Worm (Caenorhabditis elegans): ENCODE measurements around the gene bnc-1.

The bnc-1 gene

ce11 chrV:12303453-12304077 lies 26.7 kb upstream of the bnc-1 start (continued):
- TF ChIP-seq mes-4 (tag; optimal IDR thresholded peaks at IDR 0.05) (peak; percentile 96), F49E8.2 (tag; optimal IDR thresholded peaks at IDR 0.05; ENCODE audit: insufficient read depth) (peak; percentile 80), hsf-1 (GFP tag; IDR thresholded peaks at IDR 0.05) (peak; percentile 88), nfya-2 (GFP tag; IDR thresholded peaks at IDR 0.05) (peak; percentile 97), ztf-3 (GFP tag; optimal IDR thresholded peaks at IDR 0.05) (peak; percentile 87), egl-18 (GFP tag; IDR thresholded peaks at IDR 0.05) (peak; percentile 99), B0336.3 (GFP tag; IDR thresholded peaks at IDR 0.05) (peak; percentile 99), dpff-1 (tag; optimal IDR thresholded peaks at IDR 0.05) (peak; percentile 99), snpc-1.1 (tag; optimal IDR thresholded peaks at IDR 0.05; ENCODE audit: insufficient read depth) (peak; percentile 86), C06A6.2 (GFP tag; conservative IDR thresholded peaks at IDR 0.05) (peak; percentile 94), let-526 (GFP tag; IDR thresholded peaks at IDR 0.05) (peak; percentile 97), Y56A3A.18 (GFP tag; IDR thresholded peaks at IDR 0.05) (peak; percentile 99), zim-3 (tag; optimal IDR thresholded peaks at IDR 0.05) (peak; percentile 99), Y53G8AR.9 (GFP tag; conservative IDR thresholded peaks at IDR 0.05) (peak; percentile 96), ceh-27 (GFP tag; optimal IDR thresholded peaks at IDR 0.05) (peak; percentile 99), hmg-1.2 (GFP tag; IDR thresholded peaks at IDR 0.05) (peak; percentile 91), hlh-26 (GFP tag; conservative IDR thresholded peaks at IDR 0.05) (peak; percentile 87), lsl-1 (GFP tag; optimal IDR thresholded peaks at IDR 0.05) (peak; percentile 77), nhr-27 (tag; optimal IDR thresholded peaks at IDR 0.05) (peak; percentile 100), nhr-90 (tag; optimal IDR thresholded peaks at IDR 0.05) (peak; percentile 99), Y79H2A.3 (GFP tag; conservative IDR thresholded peaks at IDR 0.05) (peak; percentile 96), athp-1 (tag; optimal IDR thresholded peaks at IDR 0.05) (peak; percentile 99), lir-1 (GFP tag; conservative IDR thresholded peaks at IDR 0.05) (peak; percentile 78; the same call in 1 of the 2 replicates), nfyb-1 (GFP tag; IDR thresholded peaks at IDR 0.05) (peak; percentile 99), aptf-3 (GFP tag; IDR thresholded peaks at IDR 0.05) (peak; percentile 99), chd-7 (tag; optimal IDR thresholded peaks at IDR 0.05) (peak; percentile 100), F37B4.10 (GFP tag; IDR thresholded peaks at IDR 0.05) (peak; percentile 100), him-1 (tag; optimal IDR thresholded peaks at IDR 0.05) (peak; percentile 99), hlh-12 (tag; optimal IDR thresholded peaks at IDR 0.05) (peak; percentile 92), cebp-1 (GFP tag; IDR thresholded peaks at IDR 0.05) (peak; percentile 87), cebp-1 (tag; optimal IDR thresholded peaks at IDR 0.05) (peak; percentile 94), rpc-1 (optimal IDR thresholded peaks at IDR 0.05) (peak; percentile 100), rpc-1 (tag; optimal IDR thresholded peaks at IDR 0.05) (peak; percentile 100)

ce11 chrV:12301985-12302591 lies 25.2 kb upstream of the bnc-1 start, which contains the start of the genes frm-7 and F55C5.17:
Gene frm-7, plus strand, starts transcription at chrV:12302484.
Gene F55C5.17, plus strand, starts transcription at chrV:12302541.
- TF ChIP-seq nhr-90 (tag; optimal IDR thresholded peaks at IDR 0.05) = no peak
- TF ChIP-seq snpc-1.1 (tag; optimal IDR thresholded peaks at IDR 0.05; ENCODE audit: insufficient read depth) = no peak
- TF ChIP-seq Y79H2A.3 (GFP tag; conservative IDR thresholded peaks at IDR 0.05) = no peak
- TF ChIP-seq atf-7 (tag; optimal IDR thresholded peaks at IDR 0.05) = peak; percentile 51
- 0 out of 2 replicates have a peak, but pooled peaks have one; percentile 27 for TF ChIP-seq Y56A3A.18 (GFP tag; IDR thresholded peaks at IDR 0.05)
- no peak for TF ChIP-seq let-526 (GFP tag; IDR thresholded peaks at IDR 0.05)
- TF ChIP-seq ztf-26 (tag; optimal IDR thresholded peaks at IDR 0.05) = peak; percentile 64
- no peak for TF ChIP-seq zim-3 (tag; optimal IDR thresholded peaks at IDR 0.05)
- no peak for TF ChIP-seq Y53G8AR.9 (GFP tag; conservative IDR thresholded peaks at IDR 0.05)
- TF ChIP-seq nhr-80 (tag; optimal IDR thresholded peaks at IDR 0.05) = peak; percentile 58
- peak; percentile 32 for TF ChIP-seq chd-7 (tag; optimal IDR thresholded peaks at IDR 0.05)
- TF ChIP-seq nfya-1 (tag; optimal IDR thresholded peaks at IDR 0.05; ENCODE audit: borderline replicate concordance, insufficient read depth) = no peak
- TF ChIP-seq lin-40 (tag; optimal IDR thresholded peaks at IDR 0.05) = peak; percentile 48
- peak; percentile 33 for TF ChIP-seq ZK185.1 (tag; optimal IDR thresholded peaks at IDR 0.05; ENCODE audit: poor library complexity, severe bottlenecking)
- peak; percentile 86 for TF ChIP-seq hsf-1 (GFP tag; IDR thresholded peaks at IDR 0.05)
- no peak for TF ChIP-seq F57C9.4 (tag; optimal IDR thresholded peaks at IDR 0.05)
- TF ChIP-seq C06A6.2 (GFP tag; conservative IDR thresholded peaks at IDR 0.05) = 0 out of 2 replicates have a peak, but pooled peaks have one; percentile 37
- TF ChIP-seq rpc-1 (optimal IDR thresholded peaks at IDR 0.05) = no peak
- TF ChIP-seq rpc-1 (tag; optimal IDR thresholded peaks at IDR 0.05) = no peak
- no peak for TF ChIP-seq repo-1 (tag; optimal IDR thresholded peaks at IDR 0.05)
- no peak for TF ChIP-seq tbx-9 (tag; optimal IDR thresholded peaks at IDR 0.05; ENCODE audit: borderline replicate concordance)
- no peak for TF ChIP-seq snpc-4 (GFP tag; optimal IDR thresholded peaks at IDR 0.05)
- TF ChIP-seq snpc-4 (tag; optimal IDR thresholded peaks at IDR 0.05) = peak in 2 of 4 experiments; percentile 6 to 15
- TF ChIP-seq nhr-120 (GFP tag; IDR thresholded peaks at IDR 0.05) = no peak

All from whole organism, young adult.